Worm (Caenorhabditis elegans) whole organism, midembryonic: Measurements from ENCODE around the gene H20J04.7.

Source experiments
- cog-1 ChIP-seq: sonication (generic microtip); optimal IDR thresholded peaks from 2 replicates; lab custom pipeline; 2016; ENCODE audit warnings: missing genetic modification characterization, missing compliant biosample characterization
- klf-2 ChIP-seq: fragments of 200-800 bp; sonication (Bioruptor generic); conservative IDR thresholded peaks from 2 replicates; pipeline ENCODE4 v1.3.6; 2022; ENCODE audit warnings: missing genetic modification reagents, missing genetic modification characterization, missing compliant biosample characterization
- med-1 ChIP-seq: sonication (generic microtip); optimal IDR thresholded peaks from 2 replicates; lab custom pipeline; 2017; ENCODE audit warnings: missing genetic modification characterization, mild to moderate bottlenecking, missing compliant biosample characterization, antibody characterized with exemption, missing genetic modification reagents; ENCODE audit not compliant: insufficient read depth
- ref-1 ChIP-seq: fragments of 200-800 bp; sonication (Bioruptor generic); conservative IDR thresholded peaks from 2 replicates; pipeline ENCODE4 v1.3.6; 2022; ENCODE audit warnings: missing genetic modification reagents, missing genetic modification characterization, missing compliant biosample characterization
- ztf-23 ChIP-seq: fragments of 200-800 bp; sonication (Bioruptor generic); IDR thresholded peaks from 2 replicates; pipeline ENCODE4 v1.3.6; 2022; ENCODE audit warnings: missing genetic modification reagents, missing genetic modification characterization, missing compliant biosample characterization
- ztf-29 ChIP-seq: fragments of 200-800 bp; sonication (Bioruptor generic); IDR thresholded peaks from 2 replicates; pipeline ENCODE4 v1.3.6; 2022; ENCODE audit warnings: missing genetic modification reagents, missing genetic modification characterization, missing compliant biosample characterization

ce11 chrII:4372867-4373397 is 17.8 kb upstream of the H20J04.7 start:
- TF ChIP-seq ref-1 (GFP tag; lab: Robert Waterston, UW) (no peak), ztf-29 (GFP tag; lab: Robert Waterston, UW) (no peak), med-1 (GFP tag; lab: Kevin White, UChicago) (no peak), ztf-23 (GFP tag; lab: Robert Waterston, UW) (no peak), cog-1 (no peak), klf-2 (GFP tag; lab: Robert Waterston, UW) (no peak)
